Worm (Caenorhabditis elegans) whole organism, mixed stage, embryonic: ENCODE measurements around the gene C31H1.2.

Experiments used
- pha-4 ChIP-seq: fragments of 150-350 bp; optimal IDR thresholded peaks from 2 replicates; lab custom pipeline; 2018; ENCODE audit warnings: missing biosample characterization, missing genetic modification reagents, missing genetic modification characterization
- snpc-4 ChIP-seq: fragments of 150-350 bp; optimal IDR thresholded peaks from 2 replicates; lab custom pipeline; 2014; ENCODE audit warnings: missing biosample characterization, missing genetic modification characterization

- TF ChIP-seq snpc-4 (tag; lab: Kevin White, UChicago), result no peak
- peak; percentile 28 for TF ChIP-seq pha-4 (tag; lab: Kevin White, UChicago)
These were observed 30.9 kb downstream of the C31H1.2 start for ce11 chrIV:5821997-5822396.
